Worm (Caenorhabditis elegans) whole organism, midembryonic: Measurements from ENCODE around the gene dach-1.

Experiments used
- T22C8.4 ChIP-seq: fragments of 200-800 bp; sonication (Bioruptor generic); IDR thresholded peaks from 2 replicates; pipeline ENCODE4 v1.3.6; 2022; ENCODE audit warnings: missing genetic modification characterization, missing compliant biosample characterization
- cog-1 ChIP-seq: sonication (generic microtip); optimal IDR thresholded peaks from 2 replicates; lab custom pipeline; 2016; ENCODE audit warnings: missing genetic modification characterization, missing compliant biosample characterization
- flt-1 ChIP-seq: fragments of 200-800 bp; sonication (Bioruptor generic); IDR thresholded peaks from 2 replicates; pipeline ENCODE4 v1.3.6; 2022; ENCODE audit warnings: missing genetic modification characterization, missing compliant biosample characterization
- klf-2 ChIP-seq: fragments of 200-800 bp; sonication (Bioruptor generic); conservative IDR thresholded peaks from 2 replicates; pipeline ENCODE4 v1.3.6; 2022; ENCODE audit warnings: missing genetic modification reagents, missing genetic modification characterization, missing compliant biosample characterization
- med-1 ChIP-seq: sonication (generic microtip); optimal IDR thresholded peaks from 2 replicates; lab custom pipeline; 2017; ENCODE audit warnings: missing genetic modification characterization, mild to moderate bottlenecking, missing compliant biosample characterization, antibody characterized with exemption, missing genetic modification reagents; ENCODE audit not compliant: insufficient read depth
- ref-1 ChIP-seq: fragments of 200-800 bp; sonication (Bioruptor generic); conservative IDR thresholded peaks from 2 replicates; pipeline ENCODE4 v1.3.6; 2022; ENCODE audit warnings: missing genetic modification reagents, missing genetic modification characterization, missing compliant biosample characterization
- tab-1 ChIP-seq: fragments of 200-800 bp; sonication (Bioruptor generic); IDR thresholded peaks from 2 replicates; pipeline ENCODE4 v1.3.6; 2022; ENCODE audit warnings: missing genetic modification characterization, missing compliant biosample characterization
- ztf-23 ChIP-seq: fragments of 200-800 bp; sonication (Bioruptor generic); IDR thresholded peaks from 2 replicates; pipeline ENCODE4 v1.3.6; 2022; ENCODE audit warnings: missing genetic modification reagents, missing genetic modification characterization, missing compliant biosample characterization
- ztf-29 ChIP-seq: fragments of 200-800 bp; sonication (Bioruptor generic); IDR thresholded peaks from 2 replicates; pipeline ENCODE4 v1.3.6; 2022; ENCODE audit warnings: missing genetic modification reagents, missing genetic modification characterization, missing compliant biosample characterization

DNA sequence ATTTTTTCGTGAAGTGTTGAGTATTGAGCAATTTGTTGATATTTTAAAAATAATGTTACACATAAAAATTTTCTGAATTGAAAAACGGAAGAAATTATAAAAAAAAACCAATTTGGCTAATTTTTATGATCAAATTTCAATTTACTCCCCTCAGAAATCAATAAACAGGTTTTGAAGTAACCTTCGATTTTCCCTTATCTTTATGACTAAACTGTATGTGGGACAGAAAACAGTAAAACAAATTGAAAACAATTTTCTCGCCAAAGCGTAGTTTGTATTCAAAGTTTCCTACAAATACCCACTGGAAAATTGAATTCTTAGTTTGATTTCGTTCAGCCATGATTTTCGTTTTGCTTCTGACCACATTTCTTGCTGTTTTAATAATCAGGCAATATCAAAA is 11.0 kb upstream of the dach-1 start, which contains the start of gene cyp-35B1:
- TF ChIP-seq tab-1 (no peak), T22C8.4 (no peak), flt-1 (GFP tag; lab: Robert Waterston, UW) (no peak), ref-1 (no peak), cog-1 (tag; lab: Kevin White, UChicago) (no peak), ztf-29 (no peak), klf-2 (GFP tag; lab: Robert Waterston, UW) (no peak), med-1 (no peak), ztf-23 (no peak)
